Fruit fly (Drosophila melanogaster) whole organism, embryonic: Measurements from ENCODE around the gene lectin-33A.
A peak's percentile ranks its signal among the peaks of the same experiment; 100 is the strongest.

Experiments used
- B-H2 ChIP-seq: fragments of 200-800 bp; sonication (Bioruptor generic); optimal IDR thresholded peaks from 2 replicates; lab custom pipeline; 2018; ENCODE audit warnings: missing biosample characterization, mild to moderate bottlenecking, missing genetic modification characterization
- Blimp-1 ChIP-seq: fragments of 200-800 bp; sonication (Bioruptor generic); optimal IDR thresholded peaks from 3 replicates; lab custom pipeline; 2018; ENCODE audit warnings: missing biosample characterization, missing genetic modification characterization, mild to moderate bottlenecking, moderate library complexity, missing genetic modification reagents
- CG10209 ChIP-seq: fragments of 200-800 bp; sonication (Bioruptor generic); optimal IDR thresholded peaks from 3 replicates; lab custom pipeline; 2017; ENCODE audit warnings: missing biosample characterization, mild to moderate bottlenecking, missing genetic modification characterization, missing genetic modification reagents
- CG1024 ChIP-seq: fragments of 200-800 bp; sonication (Bioruptor generic); IDR thresholded peaks from 2 replicates; pipeline ENCODE4 v1.3.6; 2022; ENCODE audit warnings: missing biosample characterization, missing genetic modification characterization
- CG10543 ChIP-seq: fragments of 200-800 bp; sonication (Bioruptor generic); optimal IDR thresholded peaks from 3 replicates; lab custom pipeline; 2017; ENCODE audit warnings: missing biosample characterization, mild to moderate bottlenecking, missing genetic modification characterization, moderate library complexity
- CG10565 ChIP-seq: fragments of 200-800 bp; sonication (Bioruptor generic); optimal IDR thresholded peaks from 3 replicates; lab custom pipeline; 2016; ENCODE audit warnings: missing biosample characterization, mild to moderate bottlenecking, missing genetic modification characterization
- CG11504 ChIP-seq: fragments of 200-800 bp; sonication (Bioruptor generic); optimal IDR thresholded peaks from 3 replicates; lab custom pipeline; 2019; ENCODE audit warnings: missing biosample characterization, mild to moderate bottlenecking, missing genetic modification characterization, moderate library complexity
- CG12219 ChIP-seq: fragments of 200-800 bp; sonication (Bioruptor generic); optimal IDR thresholded peaks from 3 replicates; lab custom pipeline; 2018; ENCODE audit warnings: missing biosample characterization, mild to moderate bottlenecking, missing genetic modification characterization
- CG14965 ChIP-seq: fragments of 200-800 bp; sonication (Bioruptor generic); optimal IDR thresholded peaks from 2 replicates; lab custom pipeline; 2016; ENCODE audit warnings: missing biosample characterization, missing genetic modification characterization, borderline replicate concordance
- CG1529 ChIP-seq: fragments of 200-800 bp; sonication (Bioruptor generic); optimal IDR thresholded peaks from 3 replicates; lab custom pipeline; 2018; ENCODE audit warnings: missing biosample characterization, missing genetic modification characterization
- CG15514 ChIP-seq: fragments of 200-800 bp; sonication (Bioruptor generic); optimal IDR thresholded peaks from 3 replicates; lab custom pipeline; 2017; ENCODE audit warnings: missing biosample characterization, missing genetic modification characterization, mild to moderate bottlenecking, moderate library complexity, missing genetic modification reagents
- CG1603 ChIP-seq: fragments of 200-800 bp; sonication (Bioruptor generic); optimal IDR thresholded peaks from 2 replicates; lab custom pipeline; 2019; ENCODE audit warnings: missing biosample characterization, mild to moderate bottlenecking, missing genetic modification characterization, moderate library complexity
- CG18011 ChIP-seq: fragments of 200-800 bp; sonication (Bioruptor generic); optimal IDR thresholded peaks from 2 replicates; lab custom pipeline; 2017; ENCODE audit warnings: missing biosample characterization, missing genetic modification characterization, mild to moderate bottlenecking, moderate library complexity, missing genotype
- CG18764 ChIP-seq: fragments of 200-800 bp; sonication (Bioruptor generic); optimal IDR thresholded peaks from 3 replicates; lab custom pipeline; 2016; ENCODE audit warnings: missing biosample characterization, missing genetic modification characterization
- CG30403 ChIP-seq: fragments of 200-800 bp; sonication (Bioruptor generic); optimal IDR thresholded peaks from 3 replicates; lab custom pipeline; 2016; ENCODE audit warnings: missing biosample characterization, missing genetic modification characterization
- CG3281 ChIP-seq: fragments of 200-800 bp; sonication (Bioruptor generic); optimal IDR thresholded peaks from 3 replicates; lab custom pipeline; 2017; ENCODE audit warnings: missing biosample characterization, mild to moderate bottlenecking, missing genetic modification characterization
- CG5953 ChIP-seq: fragments of 200-800 bp; sonication (Bioruptor generic); IDR thresholded peaks from 2 replicates; pipeline ENCODE4 v1.3.6; 2022; ENCODE audit warnings: missing biosample characterization, missing genetic modification characterization
- CG6272 ChIP-seq: fragments of 200-800 bp; sonication (Bioruptor generic); IDR thresholded peaks from 2 replicates; pipeline ENCODE4 v1.3.6; 2022; ENCODE audit warnings: missing biosample characterization, missing genetic modification characterization
- CG6813 ChIP-seq: fragments of 200-800 bp; sonication (Bioruptor generic); optimal IDR thresholded peaks from 2 replicates; lab custom pipeline; 2017; ENCODE audit warnings: missing biosample characterization, missing genetic modification characterization, mild to moderate bottlenecking, moderate library complexity, missing genetic modification reagents
- CG7372 ChIP-seq: fragments of 200-800 bp; sonication (Bioruptor generic); IDR thresholded peaks from 2 replicates; pipeline ENCODE4 v1.3.6; 2022; ENCODE audit warnings: missing biosample characterization, missing genetic modification characterization
- CG7987 ChIP-seq: fragments of 200-800 bp; sonication (Bioruptor generic); optimal IDR thresholded peaks from 2 replicates; lab custom pipeline; 2018; ENCODE audit warnings: missing biosample characterization, mild to moderate bottlenecking, missing genetic modification characterization, moderate library complexity
- CG9215 ChIP-seq: fragments of 200-800 bp; sonication (Bioruptor generic); IDR thresholded peaks from 2 replicates; pipeline ENCODE4 v1.3.6; 2022; ENCODE audit warnings: missing biosample characterization, missing genetic modification characterization
- CG9876 ChIP-seq: fragments of 200-800 bp; sonication (Bioruptor generic); optimal IDR thresholded peaks from 2 replicates; lab custom pipeline; 2016; ENCODE audit warnings: missing biosample characterization, missing genetic modification characterization
- Chrac-16 ChIP-seq: fragments of 200-800 bp; sonication (Bioruptor generic); optimal IDR thresholded peaks from 3 replicates; lab custom pipeline; 2016; ENCODE audit warnings: missing biosample characterization, missing genetic modification characterization
- Dbx ChIP-seq: fragments of 200-800 bp; sonication (Bioruptor generic); IDR thresholded peaks from 3 replicates; pipeline ENCODE4 v1.3.6; 2022; ENCODE audit warnings: missing biosample characterization, missing genetic modification characterization
- Deaf1 ChIP-seq: fragments of 200-800 bp; optimal IDR thresholded peaks from 3 replicates; lab custom pipeline; 2019; ENCODE audit warnings: missing biosample characterization, mild to moderate bottlenecking, missing genetic modification characterization, moderate library complexity
- ERR ChIP-seq: fragments of 200-800 bp; sonication (Bioruptor generic); optimal IDR thresholded peaks from 2 replicates; lab custom pipeline; 2016; ENCODE audit warnings: missing biosample characterization, missing genetic modification characterization
- Ets65A ChIP-seq: fragments of 200-800 bp; sonication (Bioruptor generic); peaks from one replicate; lab custom pipeline; 2016; ENCODE audit warnings: missing biosample characterization, missing genetic modification characterization
- Fer2 ChIP-seq: fragments of 200-800 bp; sonication (Bioruptor generic); optimal IDR thresholded peaks from 2 replicates; lab custom pipeline; 2018; ENCODE audit warnings: missing biosample characterization, mild to moderate bottlenecking, missing genetic modification characterization, moderate library complexity
- Gsc ChIP-seq: fragments of 200-800 bp; sonication (Bioruptor generic); IDR thresholded peaks from 2 replicates; pipeline ENCODE4 v1.3.6; 2022; ENCODE audit warnings: missing biosample characterization, missing genetic modification characterization
- H2.0 ChIP-seq: fragments of 200-800 bp; sonication (Bioruptor generic); IDR thresholded peaks from 2 replicates; pipeline ENCODE4 v1.3.6; 2022; ENCODE audit warnings: missing biosample characterization, missing genetic modification characterization
- HmgZ ChIP-seq: fragments of 200-800 bp; sonication (Bioruptor generic); optimal IDR thresholded peaks from 2 replicates; lab custom pipeline; 2018; ENCODE audit warnings: missing biosample characterization, mild to moderate bottlenecking, missing genetic modification characterization
- Meics ChIP-seq: fragments of 200-800 bp; sonication (Bioruptor generic); optimal IDR thresholded peaks from 2 replicates; lab custom pipeline; 2017; ENCODE audit warnings: missing biosample characterization, mild to moderate bottlenecking, missing genetic modification characterization
- Six4 ChIP-seq: fragments of 200-800 bp; sonication (Bioruptor generic); optimal IDR thresholded peaks from 2 replicates; lab custom pipeline; 2016; ENCODE audit warnings: missing biosample characterization, missing genetic modification characterization
- Spps ChIP-seq: fragments of 200-800 bp; sonication (Bioruptor generic); optimal IDR thresholded peaks from 2 replicates; lab custom pipeline; 2018; ENCODE audit warnings: missing biosample characterization, mild to moderate bottlenecking, missing genetic modification characterization
- Usf ChIP-seq: fragments of 200-800 bp; sonication (Bioruptor generic); optimal IDR thresholded peaks from 2 replicates; lab custom pipeline; 2017; ENCODE audit warnings: missing genotype, missing biosample characterization, missing genetic modification characterization
- bcd ChIP-seq: fragments of 200-800 bp; sonication (Bioruptor generic); optimal IDR thresholded peaks from 2 replicates; lab custom pipeline; 2017; ENCODE audit warnings: missing biosample characterization, mild to moderate bottlenecking, missing genetic modification characterization
- btn ChIP-seq: fragments of 200-800 bp; sonication (Bioruptor generic); optimal IDR thresholded peaks from 2 replicates; lab custom pipeline; 2016; ENCODE audit warnings: missing biosample characterization, missing genetic modification characterization
- crp ChIP-seq, 2 experiments: fragments of 200-800 bp; sonication (Bioruptor generic); optimal IDR thresholded peaks; 2 replicates in 1 of 2; 3 replicates in 1 of 2; lab custom pipeline; 2017; ENCODE audit warnings: missing biosample characterization in 2 of 2, missing genetic modification characterization in 2 of 2, mild to moderate bottlenecking in 1 of 2, moderate library complexity in 1 of 2
- ems ChIP-seq: fragments of 200-800 bp; sonication (Bioruptor generic); optimal IDR thresholded peaks from 3 replicates; lab custom pipeline; 2016; ENCODE audit warnings: missing biosample characterization, missing genetic modification characterization
- fd64A ChIP-seq: fragments of 200-800 bp; sonication (Bioruptor generic); optimal IDR thresholded peaks from 3 replicates; lab custom pipeline; 2018; ENCODE audit warnings: missing biosample characterization, mild to moderate bottlenecking, missing genetic modification characterization
- ftz-f1 ChIP-seq: fragments of 200-800 bp; sonication (Bioruptor generic); optimal IDR thresholded peaks from 2 replicates; lab custom pipeline; 2016; ENCODE audit warnings: missing biosample characterization, missing genetic modification characterization
- gcm ChIP-seq: fragments of 200-800 bp; sonication (Bioruptor generic); optimal IDR thresholded peaks from 2 replicates; lab custom pipeline; 2019; ENCODE audit warnings: missing biosample characterization, mild to moderate bottlenecking, missing genetic modification characterization, moderate library complexity
- grn ChIP-seq: fragments of 200-800 bp; sonication (Bioruptor generic); optimal IDR thresholded peaks from 3 replicates; lab custom pipeline; 2017; ENCODE audit warnings: missing biosample characterization, missing genetic modification characterization
- gsb ChIP-seq: fragments of 200-800 bp; sonication (Bioruptor generic); IDR thresholded peaks from 2 replicates; pipeline ENCODE4 v1.3.6; 2022; ENCODE audit warnings: missing biosample characterization, missing genetic modification characterization
- nom ChIP-seq: fragments of 200-800 bp; sonication (Bioruptor generic); optimal IDR thresholded peaks from 2 replicates; lab custom pipeline; 2017; ENCODE audit warnings: missing biosample characterization, missing genetic modification characterization, mild to moderate bottlenecking, moderate library complexity, missing genetic modification reagents
- pnt ChIP-seq: fragments of 200-800 bp; sonication (Bioruptor generic); optimal IDR thresholded peaks from 3 replicates; lab custom pipeline; 2016; ENCODE audit warnings: missing biosample characterization, missing genetic modification characterization
- psq ChIP-seq: fragments of 200-800 bp; sonication (Bioruptor generic); optimal IDR thresholded peaks from 2 replicates; lab custom pipeline; 2017; ENCODE audit warnings: missing biosample characterization, missing genetic modification characterization
- salm ChIP-seq: fragments of 200-800 bp; sonication (Bioruptor generic); optimal IDR thresholded peaks from 2 replicates; lab custom pipeline; 2018; ENCODE audit warnings: missing biosample characterization, mild to moderate bottlenecking, missing genetic modification characterization
- sens ChIP-seq: fragments of 200-800 bp; sonication (Bioruptor generic); peaks from one replicate; lab custom pipeline; 2016; ENCODE audit warnings: missing biosample characterization, missing genetic modification characterization
- toy ChIP-seq: fragments of 200-800 bp; sonication (Bioruptor generic); IDR thresholded peaks from 2 replicates; pipeline ENCODE4 v1.3.6; 2022; ENCODE audit warnings: missing biosample characterization, missing genetic modification characterization

Gene lectin-33A

dm6 chr2L:11010999-11011398 lies 9.1 kb downstream of the lectin-33A start, which contains the start of the genes Art8 and dUTPase (continued):
- peak; percentile 66 for TF ChIP-seq CG10209
- peak; percentile 22 for TF ChIP-seq psq (GFP tag; lab: Kevin White, UChicago)
- peak; percentile 58 for TF ChIP-seq gcm (GFP tag; lab: Kevin White, UChicago)
- no peak for TF ChIP-seq toy (GFP tag; lab: Robert Waterston, UW)
- peak; percentile 32 for TF ChIP-seq CG10543
- TF ChIP-seq CG15514 (GFP tag; lab: Kevin White, UChicago), result peak; percentile 78
- peak; percentile 30 for TF ChIP-seq CG1603
- TF ChIP-seq Chrac-16 (GFP tag; lab: Kevin White, UChicago), result peak; percentile 74
- no peak for TF ChIP-seq gsb (GFP tag; lab: Robert Waterston, UW)
- peak; percentile 59 for TF ChIP-seq HmgZ (tag; lab: Kevin White, UChicago)
- peak; percentile 63 for TF ChIP-seq Meics (GFP tag; lab: Kevin White, UChicago)
- TF ChIP-seq H2.0, result peak; percentile 53
- TF ChIP-seq salm (tag; lab: Kevin White, UChicago), result no peak
- TF ChIP-seq sens (GFP tag; lab: Kevin White, UChicago), result peak; percentile 90
- peak; percentile 10 for TF ChIP-seq CG9876
- TF ChIP-seq CG6813 (GFP tag; lab: Kevin White, UChicago), result no peak
- TF ChIP-seq nom (GFP tag; lab: Kevin White, UChicago), result no peak
- no peak for TF ChIP-seq fd64A (GFP tag; lab: Kevin White, UChicago)
- TF ChIP-seq CG12219 (GFP tag; lab: Kevin White, UChicago), result no peak
- TF ChIP-seq Six4 (GFP tag; lab: Kevin White, UChicago), result peak; percentile 75
- TF ChIP-seq ems (GFP tag; lab: Kevin White, UChicago), result no peak
- TF ChIP-seq CG7987 (GFP tag; lab: Kevin White, UChicago), result no peak
- peak; percentile 68 for TF ChIP-seq B-H2 (GFP tag; lab: Kevin White, UChicago)
- TF ChIP-seq CG9215 (GFP tag; lab: Robert Waterston, UW), result peak; percentile 23; the same call in 1 of the 2 replicates
- TF ChIP-seq CG7372 (GFP tag; lab: Robert Waterston, UW), result no peak
- no peak for TF ChIP-seq pnt (GFP tag; lab: Kevin White, UChicago)
- no peak for TF ChIP-seq Blimp-1 (GFP tag; lab: Kevin White, UChicago)
- no peak for TF ChIP-seq ftz-f1 (GFP tag; lab: Kevin White, UChicago)
- peak; percentile 40 for TF ChIP-seq Fer2 (tag; lab: Kevin White, UChicago)
- TF ChIP-seq grn (GFP tag; lab: Kevin White, UChicago), result peak; percentile 26
- TF ChIP-seq Deaf1 (tag; lab: Kevin White, UChicago), result no peak
- peak; percentile 81 for TF ChIP-seq CG3281 (GFP tag; lab: Kevin White, UChicago)
- TF ChIP-seq bcd (GFP tag; lab: Kevin White, UChicago), result peak; percentile 46
- TF ChIP-seq Spps (tag; lab: Kevin White, UChicago), result peak; percentile 48
- TF ChIP-seq CG5953 (GFP tag; lab: Robert Waterston, UW), result peak; percentile 63; the same call in 1 of the 2 replicates
- no peak for TF ChIP-seq Usf (GFP tag; lab: Kevin White, UChicago)
- TF ChIP-seq CG18011 (GFP tag; lab: Kevin White, UChicago), result peak; percentile 69
- TF ChIP-seq CG18764 (GFP tag; lab: Kevin White, UChicago), result peak; percentile 72
- TF ChIP-seq btn (GFP tag; lab: Kevin White, UChicago), result no peak
- no peak for TF ChIP-seq CG10565
- TF ChIP-seq crp (GFP tag; optimal IDR thresholded peaks at IDR 0.05; lab: Kevin White, UChicago), result no peak
- 0 out of 2 replicates have a peak, but pooled peaks have one; percentile 34 for TF ChIP-seq CG1024
- TF ChIP-seq CG6272, result peak; percentile 33
- TF ChIP-seq ERR (GFP tag; lab: Kevin White, UChicago), result no peak
- TF ChIP-seq CG30403, result peak; percentile 87
- peak; percentile 9 for TF ChIP-seq CG1529
- TF ChIP-seq CG11504 (tag; lab: Kevin White, UChicago), result peak; percentile 78
- TF ChIP-seq Gsc (GFP tag; lab: Robert Waterston, UW), result no peak
- TF ChIP-seq Dbx (GFP tag; lab: Robert Waterston, UW), result peak; percentile 88
- TF ChIP-seq Ets65A, result peak; percentile 94
- no peak for TF ChIP-seq CG14965
